Worm (Caenorhabditis elegans) whole organism, young adult: ENCODE measurements around the gene D1025.1.

Experiments used
- D2030.7 ChIP-seq: fragments of 200-800 bp; sonication (Bioruptor generic); IDR thresholded peaks from 2 replicates; pipeline ENCODE4 v1.3.6; 2022; ENCODE audit warnings: missing genetic modification reagents, missing genetic modification characterization, missing compliant biosample characterization
- ceh-100 ChIP-seq: fragments of 200-800 bp; sonication (Bioruptor generic); IDR thresholded peaks from 2 replicates; pipeline ENCODE4 v1.3.6; 2022; ENCODE audit warnings: missing genetic modification reagents, missing genetic modification characterization, missing compliant biosample characterization
- dpl-1 ChIP-seq: fragments of 150-350 bp; optimal IDR thresholded peaks from 2 replicates; lab custom pipeline; 2014; ENCODE audit warnings: missing biosample characterization, missing genetic modification reagents, missing genetic modification characterization
- efl-1 ChIP-seq: fragments of 150-350 bp; optimal IDR thresholded peaks from 2 replicates; lab custom pipeline; 2014; ENCODE audit warnings: missing biosample characterization, missing genetic modification reagents, missing genetic modification characterization
- egrh-3 ChIP-seq: fragments of 200-800 bp; sonication (Bioruptor generic); IDR thresholded peaks from 2 replicates; pipeline ENCODE4 v1.3.6; 2022; ENCODE audit warnings: missing genetic modification reagents, missing genetic modification characterization, missing compliant biosample characterization
- mel-28 ChIP-seq: sonication (generic microtip); optimal IDR thresholded peaks from 2 replicates; lab custom pipeline; 2016; ENCODE audit warnings: borderline replicate concordance, mild to moderate bottlenecking, missing genetic modification characterization, missing compliant biosample characterization
- nhr-179 ChIP-seq: sonication (generic microtip); optimal IDR thresholded peaks from 2 replicates; lab custom pipeline; 2016; ENCODE audit warnings: mild to moderate bottlenecking, missing genetic modification characterization, missing compliant biosample characterization
- snpc-4 ChIP-seq, 5 experiments: fragments of 150-350 bp in 1 of 5; sonication (generic microtip) in 4 of 5; optimal IDR thresholded peaks; 2 replicates each; lab custom pipeline; 2014 to 2018; ENCODE audit warnings: missing genetic modification characterization in 5 of 5, missing biosample characterization in 3 of 5, antibody characterized with exemption in 2 of 5, mild to moderate bottlenecking in 2 of 5, missing compliant biosample characterization in 2 of 5, missing genotype in 2 of 5, moderate library complexity in 2 of 5, missing genetic modification reagents in 1 of 5
- ztf-3 ChIP-seq: fragments of 200-800 bp; sonication (Bioruptor generic); optimal IDR thresholded peaks from 2 replicates; lab custom pipeline; 2018; ENCODE audit warnings: mild to moderate bottlenecking, missing genetic modification characterization, missing compliant biosample characterization

DNA sequence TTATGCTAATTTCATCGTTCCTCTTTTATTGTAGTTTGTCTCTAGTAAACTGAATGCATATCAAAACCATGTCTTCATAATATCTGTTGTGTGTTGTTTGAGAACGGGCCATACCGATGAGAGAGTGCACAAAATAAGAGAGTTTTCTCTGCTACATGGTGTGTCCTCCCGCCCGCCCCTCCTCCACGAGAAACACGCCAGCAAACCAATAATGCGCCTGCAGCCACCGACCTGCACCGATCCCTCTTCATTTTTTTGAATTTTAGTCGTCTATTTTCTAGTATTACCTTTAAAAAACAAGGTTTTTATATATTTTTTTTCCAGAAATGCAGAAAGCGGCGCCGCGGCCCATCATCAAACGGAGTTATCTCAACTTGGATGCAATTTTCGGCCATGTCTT is 40.3 kb upstream of the D1025.1 start, which contains the start of gene gfi-3:
- TF ChIP-seq egrh-3 (no peak), ceh-100 (0 out of 2 replicates have a peak, but pooled peaks have one; percentile 11), efl-1 (GFP tag; lab: Kevin White, UChicago) (peak; percentile 20), snpc-4 (GFP tag; optimal IDR thresholded peaks at IDR 0.05; lab: Kevin White, UChicago) (no peak), snpc-4 (tag; optimal IDR thresholded peaks at IDR 0.05; lab: Kevin White, UChicago) (peak; percentile 67 to 92 (median 89)), ztf-3 (GFP tag; lab: Kevin White, UChicago) (no peak), dpl-1 (GFP tag; lab: Kevin White, UChicago) (no peak), D2030.7 (no peak), nhr-179 (tag; lab: Kevin White, UChicago) (no peak), mel-28 (no peak)
